Worm (Caenorhabditis elegans) whole organism, L1 larva: ENCODE measurements around the gene arrd-15.

Experiments
- C16A3.4 ChIP-seq: fragments of 150-350 bp; optimal IDR thresholded peaks from 2 replicates; lab custom pipeline; 2014; ENCODE audit warnings: missing biosample characterization, missing genetic modification characterization
- C34B4.2 ChIP-seq: sonication (generic microtip); optimal IDR thresholded peaks from 2 replicates; lab custom pipeline; 2017; ENCODE audit warnings: mild to moderate bottlenecking, missing genetic modification characterization, missing compliant biosample characterization
- F16B12.6 ChIP-seq: fragments of 150-350 bp; optimal IDR thresholded peaks from 2 replicates; lab custom pipeline; 2014; ENCODE audit warnings: missing biosample characterization, missing genetic modification characterization
- Y116A8C.19 ChIP-seq: sonication (generic microtip); optimal IDR thresholded peaks from 2 replicates; lab custom pipeline; 2016; ENCODE audit warnings: missing compliant biosample characterization, missing genetic modification characterization, borderline replicate concordance
- aha-1 ChIP-seq: fragments of 150-350 bp; optimal IDR thresholded peaks from 2 replicates; lab custom pipeline; 2014; ENCODE audit warnings: missing biosample characterization, missing genetic modification characterization
- aly-2 ChIP-seq: fragments of 150-350 bp; optimal IDR thresholded peaks from 2 replicates; lab custom pipeline; 2014; ENCODE audit warnings: missing biosample characterization, missing genetic modification characterization
- ama-1 ChIP-seq: fragments of 150-350 bp; optimal IDR thresholded peaks from 2 replicates; lab custom pipeline; 2014
- blmp-1 ChIP-seq: fragments of 150-350 bp; optimal IDR thresholded peaks from 2 replicates; lab custom pipeline; 2014; ENCODE audit warnings: missing biosample characterization, missing genetic modification characterization
- ceh-8 ChIP-seq: fragments of 200-800 bp; sonication (Bioruptor generic); optimal IDR thresholded peaks from 2 replicates; lab custom pipeline; 2018; ENCODE audit warnings: mild to moderate bottlenecking, missing genetic modification characterization, moderate library complexity, missing compliant biosample characterization
- ceh-82 ChIP-seq, 3 experiments: fragments of 150-350 bp in 1 of 3; sonication (generic microtip) in 2 of 3; optimal IDR thresholded peaks; 2 replicates each; lab custom pipeline; 2014 to 2017; ENCODE audit warnings: missing biosample characterization in 3 of 3, missing genetic modification characterization in 3 of 3
- ceh-88 ChIP-seq: fragments of 200-800 bp; sonication (Bioruptor generic); IDR thresholded peaks from 2 replicates; pipeline ENCODE4 v1.3.6; 2022; ENCODE audit warnings: missing genetic modification characterization, missing compliant biosample characterization
- ces-1 ChIP-seq: fragments of 150-350 bp; optimal IDR thresholded peaks from 2 replicates; lab custom pipeline; 2014; ENCODE audit warnings: missing biosample characterization, missing genetic modification reagents, missing genetic modification characterization
- efl-1 ChIP-seq, 4 experiments: fragments of 150-350 bp; optimal IDR thresholded peaks in 3 of 4; peaks in 1 of 4; 1 replicate in 1 of 4; 2 replicates in 3 of 4; lab custom pipeline; 2014; ENCODE audit warnings: missing biosample characterization in 2 of 4, missing genetic modification characterization in 2 of 4, missing genetic modification reagents in 2 of 4
- elt-2 ChIP-seq: sonication (generic microtip); optimal IDR thresholded peaks from 2 replicates; lab custom pipeline; 2016; ENCODE audit warnings: missing genetic modification characterization, mild to moderate bottlenecking, inconsistent platforms, missing compliant biosample characterization, missing genetic modification reagents
- elt-3 ChIP-seq, 6 experiments: fragments of 150-350 bp in 1 of 6; sonication (generic microtip); optimal IDR thresholded peaks; 2 replicates each; lab custom pipeline; 2017 to 2018; ENCODE audit warnings: missing biosample characterization in 6 of 6, missing genetic modification characterization in 6 of 6, inconsistent platforms in 1 of 6
- fkh-4 ChIP-seq: sonication (generic microtip); optimal IDR thresholded peaks from 2 replicates; lab custom pipeline; 2016; ENCODE audit warnings: missing compliant biosample characterization, missing genetic modification characterization, borderline replicate concordance
- fkh-8 ChIP-seq: sonication (generic microtip); optimal IDR thresholded peaks from 2 replicates; lab custom pipeline; 2016; ENCODE audit warnings: mild to moderate bottlenecking, missing genetic modification characterization, missing compliant biosample characterization
- fos-1 ChIP-seq: fragments of 150-350 bp; optimal IDR thresholded peaks from 2 replicates; lab custom pipeline; 2014; ENCODE audit warnings: missing biosample characterization, missing genetic modification characterization
- hlh-17 ChIP-seq: fragments of 200-800 bp; sonication (Bioruptor generic); optimal IDR thresholded peaks from 2 replicates; lab custom pipeline; 2018; ENCODE audit warnings: missing genetic modification characterization, mild to moderate bottlenecking, missing compliant biosample characterization, moderate library complexity, borderline replicate concordance
- hlh-4 ChIP-seq: sonication (generic microtip); optimal IDR thresholded peaks from 2 replicates; lab custom pipeline; 2016; ENCODE audit warnings: mild to moderate bottlenecking, missing genetic modification characterization, missing compliant biosample characterization
- hpl-2 ChIP-seq: fragments of 150-350 bp; optimal IDR thresholded peaks from 2 replicates; lab custom pipeline; 2014; ENCODE audit warnings: missing biosample characterization, missing genetic modification reagents, missing genetic modification characterization
- jun-1 ChIP-seq: fragments of 150-350 bp; optimal IDR thresholded peaks from 2 replicates; lab custom pipeline; 2014; ENCODE audit warnings: missing biosample characterization, missing genetic modification reagents, missing genetic modification characterization
- lin-13 ChIP-seq: fragments of 150-350 bp; optimal IDR thresholded peaks from 2 replicates; lab custom pipeline; 2014; ENCODE audit warnings: missing biosample characterization, missing genetic modification reagents, missing genetic modification characterization
- lin-14 ChIP-seq: fragments of 200-800 bp; sonication (Bioruptor generic); optimal IDR thresholded peaks from 2 replicates; lab custom pipeline; 2018; ENCODE audit warnings: mild to moderate bottlenecking, missing genetic modification characterization, moderate library complexity, missing compliant biosample characterization
- lin-35 ChIP-seq, 2 experiments: fragments of 150-350 bp; optimal IDR thresholded peaks; 2 replicates each; lab custom pipeline; 2014; ENCODE audit warnings: missing biosample characterization in 2 of 2, missing genetic modification characterization in 2 of 2, missing genetic modification reagents in 2 of 2
- lin-39 ChIP-seq: fragments of 150-350 bp; optimal IDR thresholded peaks from 2 replicates; lab custom pipeline; 2014; ENCODE audit warnings: missing biosample characterization, missing genetic modification reagents, missing genetic modification characterization
- lir-3 ChIP-seq: sonication (generic microtip); optimal IDR thresholded peaks from 2 replicates; lab custom pipeline; 2016; ENCODE audit warnings: mild to moderate bottlenecking, missing genetic modification characterization, moderate library complexity, missing compliant biosample characterization; ENCODE audit not compliant: poor library complexity
- mef-2 ChIP-seq: fragments of 150-350 bp; optimal IDR thresholded peaks from 2 replicates; lab custom pipeline; 2014; ENCODE audit warnings: missing biosample characterization, missing genetic modification characterization
- mep-1 ChIP-seq: fragments of 150-350 bp; optimal IDR thresholded peaks from 2 replicates; lab custom pipeline; 2014; ENCODE audit warnings: missing biosample characterization, missing genetic modification characterization
- nhr-11 ChIP-seq: fragments of 150-350 bp; optimal IDR thresholded peaks from 2 replicates; lab custom pipeline; 2014; ENCODE audit warnings: missing biosample characterization, missing genetic modification characterization
- nhr-28 ChIP-seq: fragments of 150-350 bp; optimal IDR thresholded peaks from 2 replicates; lab custom pipeline; 2014; ENCODE audit warnings: missing biosample characterization, missing genetic modification characterization
- nhr-71 ChIP-seq: sonication (generic microtip); optimal IDR thresholded peaks from 2 replicates; lab custom pipeline; 2016; ENCODE audit warnings: mild to moderate bottlenecking, missing genetic modification characterization, moderate library complexity, missing compliant biosample characterization
- nhr-77 ChIP-seq: fragments of 150-350 bp; optimal IDR thresholded peaks from 2 replicates; lab custom pipeline; 2014; ENCODE audit warnings: missing biosample characterization, missing genetic modification characterization
- nhr-90 ChIP-seq: sonication (generic microtip); optimal IDR thresholded peaks from 2 replicates; lab custom pipeline; 2016; ENCODE audit warnings: mild to moderate bottlenecking, missing genetic modification characterization, missing compliant biosample characterization; ENCODE audit not compliant: poor library complexity
- pag-3 ChIP-seq: sonication (generic microtip); optimal IDR thresholded peaks from 2 replicates; lab custom pipeline; 2017; ENCODE audit warnings: missing genetic modification characterization, mild to moderate bottlenecking, missing compliant biosample characterization, antibody characterized with exemption, borderline replicate concordance; ENCODE audit not compliant: insufficient read depth
- pax-3 ChIP-seq: fragments of 200-800 bp; sonication (Bioruptor generic); optimal IDR thresholded peaks from 2 replicates; lab custom pipeline; 2018; ENCODE audit warnings: mild to moderate bottlenecking, missing genetic modification characterization, moderate library complexity, missing compliant biosample characterization
- pqm-1 ChIP-seq: sonication (generic microtip); optimal IDR thresholded peaks from 3 replicates; lab custom pipeline; 2017; ENCODE audit warnings: missing biosample characterization, missing genetic modification characterization
- rnt-1 ChIP-seq: sonication (generic microtip); optimal IDR thresholded peaks from 2 replicates; lab custom pipeline; 2016; ENCODE audit warnings: mild to moderate bottlenecking, missing genetic modification characterization, moderate library complexity, missing compliant biosample characterization
- snpc-4 ChIP-seq: fragments of 150-350 bp; optimal IDR thresholded peaks from 2 replicates; lab custom pipeline; 2014; ENCODE audit warnings: missing biosample characterization, missing genetic modification characterization
- snu-23 ChIP-seq: sonication (generic microtip); optimal IDR thresholded peaks from 2 replicates; lab custom pipeline; 2016; ENCODE audit warnings: missing genetic modification characterization, missing compliant biosample characterization
- sox-4 ChIP-seq: sonication (generic microtip); optimal IDR thresholded peaks from 2 replicates; lab custom pipeline; 2016; ENCODE audit warnings: missing genetic modification characterization, missing compliant biosample characterization
- sup-37 ChIP-seq: fragments of 200-800 bp; sonication (Bioruptor generic); optimal IDR thresholded peaks from 2 replicates; lab custom pipeline; 2018; ENCODE audit warnings: mild to moderate bottlenecking, missing genetic modification characterization, missing compliant biosample characterization
- swsn-7 ChIP-seq: sonication (generic microtip); optimal IDR thresholded peaks from 2 replicates; lab custom pipeline; 2016; ENCODE audit warnings: missing genetic modification characterization, missing compliant biosample characterization
- tbx-2 ChIP-seq: sonication (generic microtip); optimal IDR thresholded peaks from 2 replicates; lab custom pipeline; 2016; ENCODE audit warnings: missing genetic modification characterization, missing compliant biosample characterization
- unc-30 ChIP-seq: sonication (generic microtip); optimal IDR thresholded peaks from 2 replicates; lab custom pipeline; 2017; ENCODE audit warnings: missing biosample characterization, missing genetic modification characterization
- vab-15 ChIP-seq: sonication (generic microtip); optimal IDR thresholded peaks from 2 replicates; lab custom pipeline; 2017; ENCODE audit warnings: missing genotype, mild to moderate bottlenecking, missing genetic modification characterization, missing compliant biosample characterization
- zag-1 ChIP-seq: fragments of 150-350 bp; optimal IDR thresholded peaks from 2 replicates; lab custom pipeline; 2014; ENCODE audit warnings: missing biosample characterization, missing genetic modification characterization
- zip-4 ChIP-seq: fragments of 200-800 bp; sonication (Bioruptor generic); optimal IDR thresholded peaks from 2 replicates; lab custom pipeline; 2018; ENCODE audit warnings: mild to moderate bottlenecking, missing genetic modification characterization, moderate library complexity, missing compliant biosample characterization

Gene arrd-15

ce11 chrIII:8929723-8930122, at the start of gene arrd-15:
Gene arrd-15 (plus strand): TSS chrIII:8930023.
- TF ChIP-seq nhr-77 (tag; lab: Kevin White, UChicago): no peak
- TF ChIP-seq elt-3 (tag; optimal IDR thresholded peaks at IDR 0.05; lab: Kevin White, UChicago): no peak
- TF ChIP-seq lin-35 (GFP tag; optimal IDR thresholded peaks at IDR 0.05; lab: Kevin White, UChicago): no peak
- TF ChIP-seq nhr-90 (tag; lab: Kevin White, UChicago): no peak
- TF ChIP-seq C34B4.2 (tag; lab: Kevin White, UChicago): no peak
- no peak for TF ChIP-seq hpl-2 (GFP tag; lab: Kevin White, UChicago)
- no peak for TF ChIP-seq lin-14 (GFP tag; lab: Kevin White, UChicago)
- TF ChIP-seq fos-1: no peak
- no peak for TF ChIP-seq snu-23
- TF ChIP-seq rnt-1 (tag; lab: Kevin White, UChicago): no peak
- no peak for TF ChIP-seq ceh-8 (GFP tag; lab: Kevin White, UChicago)
- TF ChIP-seq ama-1 (lab: Kevin White, UChicago): no peak
- no peak for TF ChIP-seq ceh-82 (tag; optimal IDR thresholded peaks at IDR 0.05; lab: Kevin White, UChicago)
- no peak for TF ChIP-seq aly-2 (tag; lab: Kevin White, UChicago)
- no peak for TF ChIP-seq fkh-4 (tag; lab: Kevin White, UChicago)
- TF ChIP-seq jun-1 (tag; lab: Kevin White, UChicago): no peak
- TF ChIP-seq, all 84 proteins: peak for 0

ce11 chrIII:8882333-8882732, 47.5 kb upstream of the arrd-15 start:
- TF ChIP-seq nhr-11 (tag; lab: Kevin White, UChicago): no peak
- TF ChIP-seq nhr-71 (tag; lab: Kevin White, UChicago): no peak
- TF ChIP-seq elt-3 (tag; optimal IDR thresholded peaks at IDR 0.05; lab: Kevin White, UChicago): no peak
- TF ChIP-seq zip-4: no peak
- no peak for TF ChIP-seq vab-15
- TF ChIP-seq hlh-4 (tag; lab: Kevin White, UChicago): no peak
- TF ChIP-seq lin-13: no peak
- TF ChIP-seq C16A3.4: no peak
- no peak for TF ChIP-seq Y116A8C.19
- no peak for TF ChIP-seq hlh-17 (GFP tag; lab: Kevin White, UChicago)
- TF ChIP-seq sox-4 (tag; lab: Kevin White, UChicago): no peak
- no peak for TF ChIP-seq ceh-88
- no peak for TF ChIP-seq mef-2 (tag; lab: Kevin White, UChicago)
- no peak for TF ChIP-seq blmp-1 (tag; lab: Kevin White, UChicago)
- TF ChIP-seq aha-1: no peak
- no peak for TF ChIP-seq mep-1 (tag; lab: Kevin White, UChicago)
- no peak for TF ChIP-seq F16B12.6 (tag; lab: Kevin White, UChicago)
- TF ChIP-seq zag-1 (tag; lab: Kevin White, UChicago): no peak
- TF ChIP-seq, all 84 proteins: peak for 0

- no peak for TF ChIP-seq lin-39
- no peak for TF ChIP-seq nhr-28 (tag; lab: Kevin White, UChicago)
- TF ChIP-seq pax-3: no peak
- TF ChIP-seq efl-1 (optimal IDR thresholded peaks at IDR 0.05; lab: Kevin White, UChicago): no peak
- TF ChIP-seq efl-1 (GFP tag; optimal IDR thresholded peaks at IDR 0.05 in 1 of 2; lab: Kevin White, UChicago): peak in 1 of 2 experiments; percentile 63
Observed at ce11 chrIII:8885150-8885549, 44.7 kb upstream of the arrd-15 start, which contains the start of gene svop-1. Gene svop-1 (minus strand): TSS chrIII:8885488.

ce11 chrIII:8886309-8886708, 43.5 kb upstream of the arrd-15 start:
- TF ChIP-seq ceh-8 (GFP tag; lab: Kevin White, UChicago) (no peak), lir-3 (tag; lab: Kevin White, UChicago) (no peak), lin-14 (GFP tag; lab: Kevin White, UChicago) (peak; percentile 71), lin-13 (no peak), pqm-1 (tag; lab: Kevin White, UChicago) (no peak), hpl-2 (GFP tag; lab: Kevin White, UChicago) (no peak), nhr-11 (tag; lab: Kevin White, UChicago) (no peak), unc-30 (no peak), vab-15 (no peak), nhr-71 (tag; lab: Kevin White, UChicago) (peak; percentile 16), mef-2 (tag; lab: Kevin White, UChicago) (no peak), jun-1 (tag; lab: Kevin White, UChicago) (no peak), fkh-8 (peak; percentile 61), tbx-2 (tag; lab: Kevin White, UChicago) (no peak), swsn-7 (tag; lab: Kevin White, UChicago) (peak; percentile 20), sup-37 (GFP tag; lab: Kevin White, UChicago) (no peak), elt-2 (no peak), pag-3 (tag; lab: Kevin White, UChicago) (no peak), snpc-4 (tag; lab: Kevin White, UChicago) (no peak), ces-1 (GFP tag; lab: Kevin White, UChicago) (no peak)
